Fruit fly (Drosophila melanogaster) whole organism: ENCODE data around the gene CG3604.

Experiments used
- CG8478 ChIP-seq: fragments of >200 bp; optimal IDR thresholded peaks from 2 replicates; lab custom pipeline; 2018; ENCODE audit warnings: inconsistent platforms
- Dll ChIP-seq: fragments of >200 bp; optimal IDR thresholded peaks from 2 replicates; lab custom pipeline; 2017
- EcR ChIP-seq, 2 experiments: fragments of >200 bp; optimal IDR thresholded peaks; 2 replicates each; lab custom pipeline; 2017; ENCODE audit warnings: missing biosample characterization in 2 of 2, missing genetic modification characterization in 2 of 2, missing genetic modification reagents in 2 of 2
- pan ChIP-seq: fragments of >200 bp; optimal IDR thresholded peaks from 2 replicates; lab custom pipeline; 2017
- psq ChIP-seq: fragments of >200 bp; optimal IDR thresholded peaks from 2 replicates; lab custom pipeline; 2017
- usp ChIP-seq: fragments of >200 bp; optimal IDR thresholded peaks from 2 replicates; lab custom pipeline; 2017; ENCODE audit warnings: missing biosample characterization, missing genetic modification characterization, mixed read lengths

DNA sequence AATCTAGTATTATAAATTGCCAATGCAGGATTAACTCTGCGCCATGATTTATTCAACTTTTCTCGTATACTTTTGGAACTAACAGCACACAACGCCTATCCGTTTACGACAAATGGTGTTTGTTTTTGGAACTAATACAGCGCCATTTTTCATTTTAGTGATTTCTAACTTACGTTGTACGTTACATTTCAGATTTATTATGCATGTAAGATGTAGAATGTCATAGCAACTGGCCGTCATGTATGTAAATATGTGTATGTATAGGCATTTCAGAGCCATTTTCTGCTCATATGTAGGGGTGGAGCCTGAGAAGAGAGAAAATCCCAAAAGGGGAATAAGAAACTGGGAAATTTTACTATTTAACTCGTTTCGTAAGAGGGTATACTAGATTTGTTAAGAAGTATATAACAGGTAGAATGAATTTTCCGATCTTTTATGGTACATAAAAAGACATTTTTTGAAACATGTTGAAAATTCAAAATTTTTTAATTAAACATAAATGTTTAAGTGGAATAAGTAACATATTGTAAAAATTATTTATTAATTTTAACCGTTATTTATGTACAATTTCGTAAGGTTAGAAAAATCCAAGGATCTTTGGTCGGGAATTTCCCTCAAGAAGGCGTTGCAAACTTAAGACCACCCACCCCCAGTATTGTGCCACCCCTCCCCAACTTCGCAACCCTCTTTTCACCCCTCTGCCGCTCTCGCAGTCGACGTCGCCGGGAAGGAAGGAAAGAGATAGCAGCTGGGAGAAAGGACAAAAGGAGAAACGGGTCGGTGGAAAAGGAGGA, 40.1 kb downstream of the CG3604 start:
- TF ChIP-seq CG8478: no peak
- no peak for TF ChIP-seq Dll (lab: Kevin White, UChicago)
- no peak for TF ChIP-seq EcR (GFP tag; optimal IDR thresholded peaks at IDR 0.05; lab: Kevin White, UChicago)
- TF ChIP-seq pan (lab: Kevin White, UChicago): no peak
- TF ChIP-seq psq (lab: Kevin White, UChicago): no peak
- no peak for TF ChIP-seq usp (GFP tag; lab: Kevin White, UChicago)
